Fruit fly (Drosophila melanogaster) whole organism, adult: ENCODE measurements around the gene Rhau.
A peak's percentile ranks its signal among the peaks of the same experiment; 100 is the strongest.

Experiments
- CG11617 ChIP-seq: fragments of 200-800 bp; sonication (Bioruptor generic); optimal IDR thresholded peaks from 2 replicates; lab custom pipeline; 2017; ENCODE audit warnings: mild to moderate bottlenecking, missing biosample characterization, missing genetic modification reagents, missing genetic modification characterization
- CG12768 ChIP-seq: fragments of 200-800 bp; sonication (Bioruptor generic); optimal IDR thresholded peaks from 2 replicates; lab custom pipeline; 2017; ENCODE audit warnings: missing biosample characterization, missing genetic modification characterization, mild to moderate bottlenecking, moderate library complexity, missing genetic modification reagents
- CG14711 ChIP-seq: fragments of 200-800 bp; sonication (Bioruptor generic); optimal IDR thresholded peaks from 2 replicates; lab custom pipeline; 2018; ENCODE audit warnings: missing biosample characterization, mild to moderate bottlenecking, missing genetic modification characterization, moderate library complexity
- CG1620 ChIP-seq: fragments of 200-800 bp; sonication (Bioruptor generic); optimal IDR thresholded peaks from 2 replicates; lab custom pipeline; 2016; ENCODE audit warnings: missing biosample characterization, missing genetic modification characterization
- CG33017 ChIP-seq: fragments of 200-800 bp; sonication (Bioruptor generic); optimal IDR thresholded peaks from 2 replicates; lab custom pipeline; 2018; ENCODE audit warnings: missing biosample characterization, mild to moderate bottlenecking, missing genetic modification characterization, moderate library complexity
- CG5204 ChIP-seq: fragments of 200-800 bp; sonication (Bioruptor generic); optimal IDR thresholded peaks from 2 replicates; lab custom pipeline; 2016; ENCODE audit warnings: missing biosample characterization, missing genetic modification characterization
- CG7045 ChIP-seq: fragments of 200-800 bp; sonication (Bioruptor generic); optimal IDR thresholded peaks from 2 replicates; lab custom pipeline; 2017; ENCODE audit warnings: missing biosample characterization, mild to moderate bottlenecking, missing genetic modification characterization
- CG7101 ChIP-seq: fragments of 200-800 bp; sonication (Bioruptor generic); optimal IDR thresholded peaks from 2 replicates; lab custom pipeline; 2018; ENCODE audit warnings: missing biosample characterization, mild to moderate bottlenecking, missing genetic modification characterization, moderate library complexity
- Clk ChIP-seq: fragments of 200-800 bp; sonication (Bioruptor generic); optimal IDR thresholded peaks from 2 replicates; lab custom pipeline; 2017; ENCODE audit warnings: missing biosample characterization, missing genetic modification characterization
- Crg-1 ChIP-seq: fragments of 200-800 bp; sonication (Bioruptor generic); optimal IDR thresholded peaks from 2 replicates; lab custom pipeline; 2016; ENCODE audit warnings: missing biosample characterization, missing genetic modification characterization
- Hr96 ChIP-seq: fragments of 200-800 bp; sonication (Bioruptor generic); optimal IDR thresholded peaks from 2 replicates; lab custom pipeline; 2016; ENCODE audit warnings: missing biosample characterization, missing genetic modification characterization
- Mnt ChIP-seq: fragments of 200-800 bp; sonication (Bioruptor generic); optimal IDR thresholded peaks from 2 replicates; lab custom pipeline; 2016; ENCODE audit warnings: missing biosample characterization, mild to moderate bottlenecking, missing genetic modification characterization
- bab1 ChIP-seq: fragments of 200-800 bp; sonication (Bioruptor generic); optimal IDR thresholded peaks from 3 replicates; lab custom pipeline; 2019; ENCODE audit warnings: missing biosample characterization, mild to moderate bottlenecking, missing genetic modification characterization, moderate library complexity
- cic ChIP-seq: fragments of 200-800 bp; sonication (Bioruptor generic); optimal IDR thresholded peaks from 2 replicates; lab custom pipeline; 2017; ENCODE audit warnings: missing biosample characterization, mild to moderate bottlenecking, missing genetic modification characterization, moderate library complexity
- cnc ChIP-seq, 2 experiments: fragments of >200 bp; optimal IDR thresholded peaks; 2 replicates each; lab custom pipeline; 2017
- kay ChIP-seq: fragments of 200-800 bp; sonication (Bioruptor generic); peaks from one replicate; lab custom pipeline; 2016; ENCODE audit warnings: missing biosample characterization, missing genetic modification characterization, borderline replicate concordance
- ovo ChIP-seq: fragments of 200-800 bp; sonication (Bioruptor generic); optimal IDR thresholded peaks from 2 replicates; lab custom pipeline; 2016; ENCODE audit warnings: missing biosample characterization, missing genetic modification characterization
- pad ChIP-seq: fragments of 200-800 bp; sonication (Bioruptor generic); optimal IDR thresholded peaks from 3 replicates; lab custom pipeline; 2017; ENCODE audit warnings: missing biosample characterization, missing genetic modification characterization, mild to moderate bottlenecking, moderate library complexity, missing genetic modification reagents
- tj ChIP-seq: fragments of 200-800 bp; sonication (Bioruptor generic); optimal IDR thresholded peaks from 3 replicates; lab custom pipeline; 2017; ENCODE audit warnings: missing biosample characterization, mild to moderate bottlenecking, missing genetic modification characterization, moderate library complexity
- toe ChIP-seq: fragments of 200-800 bp; sonication (Bioruptor generic); optimal IDR thresholded peaks from 2 replicates; lab custom pipeline; 2016; ENCODE audit warnings: missing biosample characterization, missing genetic modification characterization

Rhau gene

DNA sequence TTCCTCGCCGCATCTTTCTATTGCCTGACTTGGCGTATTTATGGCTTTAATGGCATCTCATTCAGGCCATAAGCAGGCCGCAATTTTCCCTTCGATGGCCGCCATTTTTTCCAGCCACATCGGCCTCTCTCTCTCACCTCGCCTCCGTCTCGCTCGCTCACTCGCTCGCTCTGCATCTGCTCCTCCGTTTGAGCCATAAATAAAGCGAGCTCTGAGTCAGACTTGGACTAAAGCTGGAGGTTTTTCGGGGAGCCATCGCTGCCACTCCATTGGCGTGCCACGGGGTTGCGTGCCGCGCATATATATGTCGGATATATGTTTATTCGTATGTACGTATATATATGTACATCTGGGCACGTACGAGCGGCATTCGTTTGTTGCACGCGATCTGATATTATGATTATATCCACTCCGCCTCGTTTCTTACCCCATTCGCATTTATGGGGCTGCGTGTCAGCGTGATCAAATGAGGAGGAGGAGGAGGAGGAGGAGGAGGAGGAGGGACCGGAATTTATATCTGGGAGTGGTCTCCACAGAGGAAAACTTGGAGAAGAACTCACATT lies 19.2 kb upstream of the Rhau start:
- TF ChIP-seq CG33017 (tag; lab: Kevin White, UChicago): no peak
- TF ChIP-seq Hr96: no peak
- TF ChIP-seq Mnt (GFP tag; lab: Kevin White, UChicago): no peak
- TF ChIP-seq Clk (GFP tag; lab: Kevin White, UChicago): no peak
- TF ChIP-seq CG5204 (GFP tag; lab: Kevin White, UChicago): no peak
- TF ChIP-seq CG14711 (tag; lab: Kevin White, UChicago): no peak
- no peak for TF ChIP-seq pad (GFP tag; lab: Kevin White, UChicago)
- no peak for TF ChIP-seq bab1 (GFP tag; lab: Kevin White, UChicago)
- no peak for TF ChIP-seq CG1620 (GFP tag; lab: Kevin White, UChicago)
- TF ChIP-seq Crg-1 (GFP tag; lab: Kevin White, UChicago): no peak
- no peak for TF ChIP-seq cic (GFP tag; lab: Kevin White, UChicago)

DNA sequence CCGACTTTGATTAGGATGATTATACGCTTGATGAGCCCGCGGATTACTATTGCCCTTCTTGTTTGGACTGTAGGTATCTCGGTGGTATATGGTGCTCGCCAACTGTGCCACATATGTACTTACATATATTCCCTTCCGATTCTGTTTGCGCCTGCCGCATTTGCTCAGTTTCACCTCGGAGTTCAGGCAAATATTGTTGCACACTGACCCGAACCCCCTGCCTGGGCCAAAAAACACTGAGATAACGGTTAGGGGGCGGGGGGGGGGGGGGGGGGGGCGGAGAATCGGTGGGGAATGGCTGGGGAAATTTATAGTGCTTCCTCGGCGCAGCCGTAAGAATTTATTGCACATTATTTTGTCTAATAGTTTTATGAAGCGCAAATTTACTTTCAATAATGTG lies 18.2 kb upstream of the Rhau start:
- TF ChIP-seq CG5204 (GFP tag; lab: Kevin White, UChicago) (no peak), ovo (GFP tag; lab: Kevin White, UChicago) (no peak), cic (GFP tag; lab: Kevin White, UChicago) (peak; percentile 5), CG12768 (GFP tag; lab: Kevin White, UChicago) (peak; percentile 15), Clk (GFP tag; lab: Kevin White, UChicago) (no peak), CG33017 (tag; lab: Kevin White, UChicago) (no peak), CG14711 (tag; lab: Kevin White, UChicago) (no peak), toe (GFP tag; lab: Kevin White, UChicago) (no peak), pad (GFP tag; lab: Kevin White, UChicago) (no peak), kay (no peak), Mnt (GFP tag; lab: Kevin White, UChicago) (no peak), CG7101 (tag; lab: Kevin White, UChicago) (no peak)

DNA sequence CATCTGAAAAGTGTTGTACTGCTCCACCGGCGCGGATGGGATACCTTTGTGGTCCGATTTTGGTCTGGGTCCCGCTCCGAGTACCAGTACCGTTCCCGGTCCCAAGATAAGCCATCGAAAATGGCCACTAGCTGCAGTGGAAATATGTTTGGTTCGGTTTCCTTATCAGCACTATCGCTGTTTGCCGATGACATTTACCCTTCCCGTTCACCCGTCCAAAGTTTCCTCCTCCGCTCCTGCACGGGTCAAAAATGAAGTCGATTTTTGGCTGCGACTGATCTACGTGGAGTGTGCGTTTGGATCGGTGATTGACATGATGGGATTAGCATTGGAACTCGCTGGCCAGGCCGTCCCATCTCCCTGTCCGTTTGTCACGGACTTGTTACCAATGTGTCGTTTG lies 16.7 kb upstream of the Rhau start:
- no peak for TF ChIP-seq CG7045 (GFP tag; lab: Kevin White, UChicago)
- TF ChIP-seq CG12768 (GFP tag; lab: Kevin White, UChicago): no peak
- TF ChIP-seq CG14711 (tag; lab: Kevin White, UChicago): no peak
- no peak for TF ChIP-seq kay

DNA sequence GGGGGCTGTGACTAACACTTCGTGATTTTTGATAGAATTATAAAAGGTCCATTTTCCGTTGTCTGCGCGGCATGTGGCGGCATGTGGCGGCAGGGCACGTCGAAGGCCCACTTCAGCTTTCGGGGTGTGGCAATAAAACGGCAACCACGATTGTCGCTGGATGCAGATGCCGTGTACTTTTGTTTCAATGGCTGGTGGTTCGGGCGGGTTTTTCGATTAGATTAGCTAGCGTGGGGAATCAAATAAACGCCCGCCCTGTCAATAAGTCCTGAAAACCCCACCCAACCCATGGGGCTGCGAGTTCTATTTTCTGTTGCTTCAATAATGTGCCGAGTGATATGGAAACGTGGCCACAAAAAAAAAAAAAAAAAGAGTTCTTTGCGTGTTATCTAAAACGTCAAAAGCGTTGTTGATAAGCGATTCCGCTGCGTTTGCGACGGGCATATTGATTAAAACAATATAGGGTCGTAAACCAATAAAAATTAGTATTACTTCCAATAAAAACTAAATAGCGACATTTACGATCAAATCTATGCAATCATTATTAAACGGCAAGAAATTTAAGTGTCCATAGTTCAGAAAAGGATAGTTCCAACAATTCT lies 15.8 kb upstream of the Rhau start:
- TF ChIP-seq kay: peak; percentile 56
- peak; percentile 24 for TF ChIP-seq CG33017 (tag; lab: Kevin White, UChicago)
- no peak for TF ChIP-seq CG7101 (tag; lab: Kevin White, UChicago)
- peak; percentile 41 for TF ChIP-seq cic (GFP tag; lab: Kevin White, UChicago)
- TF ChIP-seq pad (GFP tag; lab: Kevin White, UChicago): no peak
- peak; percentile 5 for TF ChIP-seq CG11617 (GFP tag; lab: Kevin White, UChicago)
- no peak for TF ChIP-seq tj
- TF ChIP-seq CG14711 (tag; lab: Kevin White, UChicago): no peak
- peak; percentile 28 for TF ChIP-seq CG7045 (GFP tag; lab: Kevin White, UChicago)
- TF ChIP-seq toe (GFP tag; lab: Kevin White, UChicago): peak; percentile 3

DNA sequence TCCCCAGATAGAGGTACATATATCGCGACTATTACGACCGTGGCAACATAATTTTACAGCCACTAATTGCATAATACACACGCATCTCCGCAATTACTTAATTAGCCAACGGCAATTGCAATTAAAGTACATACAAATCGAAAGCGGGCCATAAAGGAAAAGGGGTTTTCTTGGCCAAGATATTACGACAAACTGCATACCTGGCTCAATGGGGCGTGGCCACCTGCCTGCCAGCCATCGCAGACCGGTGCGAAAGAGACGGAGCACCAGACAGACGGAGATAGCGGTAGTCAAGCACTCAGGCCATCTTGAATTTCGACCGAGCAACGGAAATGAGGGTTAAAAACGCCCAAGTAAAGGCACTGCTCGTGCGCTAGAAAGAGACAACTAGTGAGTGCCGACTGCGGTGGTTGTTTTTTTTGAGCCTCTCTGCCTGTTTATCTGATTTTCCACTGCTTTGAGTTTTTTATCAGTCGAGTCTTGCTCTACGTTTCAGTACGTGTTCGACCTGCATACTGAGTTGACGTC lies 12.5 kb upstream of the Rhau start, which contains the start of gene cad:
TSS of gene cad (plus strand) at position 490 of the 528 bp plus-strand sequence.
- TF ChIP-seq CG11617 (GFP tag; lab: Kevin White, UChicago) (no peak), Hr96 (peak; percentile 37), CG7101 (tag; lab: Kevin White, UChicago) (peak; percentile 33), Mnt (GFP tag; lab: Kevin White, UChicago) (no peak), CG5204 (GFP tag; lab: Kevin White, UChicago) (no peak), Crg-1 (GFP tag; lab: Kevin White, UChicago) (no peak), CG14711 (tag; lab: Kevin White, UChicago) (no peak), CG33017 (tag; lab: Kevin White, UChicago) (no peak), bab1 (GFP tag; lab: Kevin White, UChicago) (peak; percentile 5), CG1620 (GFP tag; lab: Kevin White, UChicago) (no peak), cnc (optimal IDR thresholded peaks at IDR 0.05; lab: Kevin White, UChicago) (no peak), cic (GFP tag; lab: Kevin White, UChicago) (no peak), CG12768 (GFP tag; lab: Kevin White, UChicago) (peak; percentile 30), CG7045 (GFP tag; lab: Kevin White, UChicago) (peak; percentile 5), tj (peak; percentile 5), Clk (GFP tag; lab: Kevin White, UChicago) (no peak), pad (GFP tag; lab: Kevin White, UChicago) (peak; percentile 93), toe (GFP tag; lab: Kevin White, UChicago) (no peak), ovo (GFP tag; lab: Kevin White, UChicago) (peak; percentile 29), kay (no peak)

DNA sequence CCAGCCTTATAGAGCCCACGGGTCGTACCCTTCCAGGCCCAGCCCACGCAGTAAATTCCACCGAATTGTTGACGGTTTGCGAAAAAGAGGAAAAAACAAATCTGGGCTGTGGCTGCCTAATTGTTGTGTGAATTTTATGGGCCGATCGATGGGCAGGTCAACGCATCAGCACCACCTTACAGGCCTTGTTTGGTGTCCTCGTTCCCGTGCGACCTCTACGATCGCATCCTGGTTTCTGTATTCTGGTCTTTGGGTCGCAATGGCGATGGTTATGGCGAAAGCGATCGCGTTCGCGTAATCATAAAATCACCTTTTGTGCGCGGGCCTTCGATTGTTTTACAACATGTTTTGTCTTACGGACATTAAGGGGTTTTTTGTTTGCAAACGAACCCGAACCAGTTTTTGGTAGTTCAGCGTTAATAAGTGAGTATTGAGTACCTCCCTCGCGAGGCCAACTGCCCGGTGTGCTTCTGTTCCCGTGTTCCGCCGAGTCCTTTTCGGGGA lies 10.8 kb upstream of the Rhau start:
- TF ChIP-seq kay: no peak
- no peak for TF ChIP-seq CG12768 (GFP tag; lab: Kevin White, UChicago)
- no peak for TF ChIP-seq pad (GFP tag; lab: Kevin White, UChicago)
- no peak for TF ChIP-seq cnc (optimal IDR thresholded peaks at IDR 0.05; lab: Kevin White, UChicago)
- no peak for TF ChIP-seq bab1 (GFP tag; lab: Kevin White, UChicago)
- TF ChIP-seq cic (GFP tag; lab: Kevin White, UChicago): no peak
- TF ChIP-seq CG7101 (tag; lab: Kevin White, UChicago): no peak
- no peak for TF ChIP-seq toe (GFP tag; lab: Kevin White, UChicago)
- TF ChIP-seq CG1620 (GFP tag; lab: Kevin White, UChicago): no peak
- TF ChIP-seq CG11617 (GFP tag; lab: Kevin White, UChicago): no peak
- TF ChIP-seq Mnt (GFP tag; lab: Kevin White, UChicago): no peak
- TF ChIP-seq ovo (GFP tag; lab: Kevin White, UChicago): no peak
- TF ChIP-seq Clk (GFP tag; lab: Kevin White, UChicago): no peak
